Worm (Caenorhabditis elegans) whole organism, early embryonic: ENCODE measurements around the gene Y38F1A.7.

Experiments used
- B0310.2 ChIP-seq: sonication (generic microtip); optimal IDR thresholded peaks from 2 replicates; lab custom pipeline; 2016; ENCODE audit warnings: mild to moderate bottlenecking, missing genetic modification characterization, missing compliant biosample characterization
- F13C5.2 ChIP-seq: sonication (generic microtip); optimal IDR thresholded peaks from 2 replicates; lab custom pipeline; 2017; ENCODE audit warnings: mild to moderate bottlenecking, missing genetic modification characterization, inconsistent platforms, missing compliant biosample characterization
- aly-1 ChIP-seq: sonication (generic microtip); optimal IDR thresholded peaks from 2 replicates; lab custom pipeline; 2016; ENCODE audit warnings: missing genetic modification characterization, missing compliant biosample characterization
- ama-1 ChIP-seq: fragments of 150-350 bp; optimal IDR thresholded peaks from 2 replicates; lab custom pipeline; 2014
- ceh-13 ChIP-seq: fragments of 200-800 bp; sonication (Bioruptor generic); optimal IDR thresholded peaks from 2 replicates; lab custom pipeline; 2018; ENCODE audit warnings: mild to moderate bottlenecking, missing genetic modification characterization, missing compliant biosample characterization
- ceh-36 ChIP-seq: sonication (generic microtip); optimal IDR thresholded peaks from 2 replicates; lab custom pipeline; 2016; ENCODE audit warnings: missing genetic modification characterization, inconsistent platforms, missing compliant biosample characterization
- ets-7 ChIP-seq: sonication (generic microtip); optimal IDR thresholded peaks from 2 replicates; lab custom pipeline; 2016; ENCODE audit warnings: missing genotype, missing genetic modification characterization, missing compliant biosample characterization
- flt-1 ChIP-seq: fragments of 200-800 bp; sonication (Bioruptor generic); IDR thresholded peaks from 2 replicates; pipeline ENCODE4 v1.3.6; 2022; ENCODE audit warnings: missing genetic modification characterization, missing compliant biosample characterization
- hmbx-1 ChIP-seq: sonication (generic microtip); optimal IDR thresholded peaks from 2 replicates; lab custom pipeline; 2016; ENCODE audit warnings: mild to moderate bottlenecking, missing genetic modification characterization, missing compliant biosample characterization
- hmg-4 ChIP-seq: fragments of 200-800 bp; sonication (Bioruptor generic); optimal IDR thresholded peaks from 2 replicates; lab custom pipeline; 2018; ENCODE audit warnings: mild to moderate bottlenecking, missing genetic modification characterization, missing compliant biosample characterization
- hnd-1 ChIP-seq: sonication (generic microtip); optimal IDR thresholded peaks from 2 replicates; lab custom pipeline; 2016; ENCODE audit warnings: missing genetic modification characterization, missing compliant biosample characterization
- pes-1 ChIP-seq: fragments of 200-800 bp; sonication (Bioruptor generic); IDR thresholded peaks from 2 replicates; pipeline ENCODE4 v1.3.6; 2022; ENCODE audit warnings: missing genetic modification reagents, missing genetic modification characterization, missing compliant biosample characterization
- scrt-1 ChIP-seq: fragments of 200-800 bp; sonication (Bioruptor generic); IDR thresholded peaks from 2 replicates; pipeline ENCODE4 v1.3.6; 2022; ENCODE audit warnings: missing genetic modification characterization, missing compliant biosample characterization
- sea-1 ChIP-seq: fragments of 200-800 bp; sonication (Bioruptor generic); conservative IDR thresholded peaks from 2 replicates; pipeline ENCODE4 v1.3.6; 2022; ENCODE audit warnings: missing genetic modification characterization, missing compliant biosample characterization
- tbx-11 ChIP-seq: fragments of 200-800 bp; sonication (Bioruptor generic); IDR thresholded peaks from 2 replicates; pipeline ENCODE4 v1.3.6; 2022; ENCODE audit warnings: missing genetic modification characterization, missing compliant biosample characterization
- tbx-37 ChIP-seq: fragments of 200-800 bp; sonication (Bioruptor generic); conservative IDR thresholded peaks from 2 replicates; pipeline ENCODE4 v1.3.6; 2022; ENCODE audit warnings: missing genetic modification reagents, missing genetic modification characterization, missing compliant biosample characterization
- tra-4 ChIP-seq: sonication (generic microtip); optimal IDR thresholded peaks from 2 replicates; lab custom pipeline; 2017; ENCODE audit warnings: missing genetic modification characterization, missing compliant biosample characterization

The Y38F1A.7 gene

ce11 chrII:13007717-13008461 lies 10.3 kb upstream of the Y38F1A.7 start, which contains the start of gene oig-2:
Gene oig-2, minus strand, starts transcription at chrII:13008164.
- TF ChIP-seq tra-4 = no peak
- TF ChIP-seq aly-1 (tag; lab: Kevin White, UChicago) = no peak
- TF ChIP-seq tbx-11 (GFP tag; lab: Robert Waterston, UW) = no peak
- no peak for TF ChIP-seq pes-1 (GFP tag; lab: Robert Waterston, UW)
- no peak for TF ChIP-seq tbx-37 (GFP tag; lab: Robert Waterston, UW)
- no peak for TF ChIP-seq ceh-36 (tag; lab: Kevin White, UChicago)

ce11 chrII:13006283-13006682 lies 8.7 kb upstream of the Y38F1A.7 start:
- TF ChIP-seq ceh-13 (GFP tag; lab: Kevin White, UChicago) (no peak), tbx-37 (GFP tag; lab: Robert Waterston, UW) (no peak), ama-1 (lab: Kevin White, UChicago) (no peak), hmg-4 (GFP tag; lab: Kevin White, UChicago) (no peak), hnd-1 (tag; lab: Kevin White, UChicago) (no peak), F13C5.2 (no peak), tra-4 (no peak), sea-1 (GFP tag; lab: Robert Waterston, UW) (no peak), pes-1 (GFP tag; lab: Robert Waterston, UW) (no peak), flt-1 (GFP tag; lab: Robert Waterston, UW) (no peak), scrt-1 (no peak), B0310.2 (tag; lab: Kevin White, UChicago) (no peak), hmbx-1 (tag; lab: Kevin White, UChicago) (no peak), ets-7 (no peak), ceh-36 (tag; lab: Kevin White, UChicago) (no peak), tbx-11 (GFP tag; lab: Robert Waterston, UW) (no peak), aly-1 (tag; lab: Kevin White, UChicago) (no peak)

ce11 chrII:13004872-13005252 lies 7.3 kb upstream of the Y38F1A.7 start:
- TF ChIP-seq B0310.2 (tag; lab: Kevin White, UChicago) (no peak), ama-1 (lab: Kevin White, UChicago) (no peak), tra-4 (no peak), sea-1 (GFP tag; lab: Robert Waterston, UW) (no peak)

ce11 chrII:13004160-13004871 lies 6.7 kb upstream of the Y38F1A.7 start:
- no peak for TF ChIP-seq hmg-4 (GFP tag; lab: Kevin White, UChicago)
- TF ChIP-seq sea-1 (GFP tag; lab: Robert Waterston, UW) = no peak
- TF ChIP-seq flt-1 (GFP tag; lab: Robert Waterston, UW) = no peak
- TF ChIP-seq ceh-13 (GFP tag; lab: Kevin White, UChicago) = no peak
- TF ChIP-seq hnd-1 (tag; lab: Kevin White, UChicago) = no peak
- no peak for TF ChIP-seq B0310.2 (tag; lab: Kevin White, UChicago)
- no peak for TF ChIP-seq ceh-36 (tag; lab: Kevin White, UChicago)
- TF ChIP-seq tbx-11 (GFP tag; lab: Robert Waterston, UW) = no peak
- no peak for TF ChIP-seq tra-4
- no peak for TF ChIP-seq tbx-37 (GFP tag; lab: Robert Waterston, UW)
- no peak for TF ChIP-seq scrt-1
- TF ChIP-seq hmbx-1 (tag; lab: Kevin White, UChicago) = no peak

- no peak for TF ChIP-seq ets-7
- TF ChIP-seq B0310.2 (tag; lab: Kevin White, UChicago) = no peak
- no peak for TF ChIP-seq tra-4
- no peak for TF ChIP-seq pes-1 (GFP tag; lab: Robert Waterston, UW)
Measured at ce11 chrII:13003244-13003643, 5.6 kb upstream of the Y38F1A.7 start.

- TF ChIP-seq B0310.2 (tag; lab: Kevin White, UChicago) (no peak), ets-7 (no peak), tbx-11 (GFP tag; lab: Robert Waterston, UW) (no peak), aly-1 (tag; lab: Kevin White, UChicago) (no peak)
Measured at ce11 chrII:13000753-13001152, 3.1 kb upstream of the Y38F1A.7 start, which contains the start of gene Y38F1A.8. Gene Y38F1A.8, minus strand, starts transcription at chrII:13000853.

- no peak for TF ChIP-seq ceh-36 (tag; lab: Kevin White, UChicago)
- no peak for TF ChIP-seq aly-1 (tag; lab: Kevin White, UChicago)
- TF ChIP-seq ceh-13 (GFP tag; lab: Kevin White, UChicago) = no peak
- TF ChIP-seq F13C5.2 = no peak
- TF ChIP-seq tbx-37 (GFP tag; lab: Robert Waterston, UW) = no peak
- TF ChIP-seq sea-1 (GFP tag; lab: Robert Waterston, UW) = no peak
- TF ChIP-seq hnd-1 (tag; lab: Kevin White, UChicago) = no peak
- no peak for TF ChIP-seq hmbx-1 (tag; lab: Kevin White, UChicago)
- TF ChIP-seq hmg-4 (GFP tag; lab: Kevin White, UChicago) = no peak
- TF ChIP-seq ets-7 = no peak
- no peak for TF ChIP-seq ama-1 (lab: Kevin White, UChicago)
- TF ChIP-seq tbx-11 (GFP tag; lab: Robert Waterston, UW) = no peak
- no peak for TF ChIP-seq flt-1 (GFP tag; lab: Robert Waterston, UW)
- no peak for TF ChIP-seq scrt-1
Measured at ce11 chrII:12996249-12996648, 1.4 kb downstream of the Y38F1A.7 start, which contains the start of gene hphd-1. Gene hphd-1, minus strand, starts transcription at chrII:12996571.
